Fruit fly (Drosophila melanogaster) whole organism, embryonic: ENCODE data around the gene CG15602.

Experiments
- B-H2 ChIP-seq: fragments of 200-800 bp; sonication (Bioruptor generic); optimal IDR thresholded peaks from 2 replicates; lab custom pipeline; 2018; ENCODE audit warnings: missing biosample characterization, mild to moderate bottlenecking, missing genetic modification characterization
- CG10209 ChIP-seq: fragments of 200-800 bp; sonication (Bioruptor generic); optimal IDR thresholded peaks from 3 replicates; lab custom pipeline; 2017; ENCODE audit warnings: missing biosample characterization, mild to moderate bottlenecking, missing genetic modification characterization, missing genetic modification reagents
- CG10267 ChIP-seq: fragments of 200-800 bp; sonication (Bioruptor generic); optimal IDR thresholded peaks from 2 replicates; lab custom pipeline; 2018; ENCODE audit warnings: missing biosample characterization, mild to moderate bottlenecking, missing genetic modification characterization, moderate library complexity
- CG10979 ChIP-seq: fragments of 200-800 bp; sonication (Bioruptor generic); optimal IDR thresholded peaks from 2 replicates; lab custom pipeline; 2018; ENCODE audit warnings: missing biosample characterization, mild to moderate bottlenecking, missing genetic modification characterization, moderate library complexity
- CG11398 ChIP-seq: fragments of 200-800 bp; sonication (Bioruptor generic); optimal IDR thresholded peaks from 2 replicates; lab custom pipeline; 2016; ENCODE audit warnings: missing biosample characterization, missing genetic modification characterization
- CG11723 ChIP-seq: fragments of 200-800 bp; sonication (Bioruptor generic); optimal IDR thresholded peaks from 2 replicates; lab custom pipeline; 2017; ENCODE audit warnings: missing biosample characterization, mild to moderate bottlenecking, missing genetic modification characterization
- CG15479 ChIP-seq: fragments of 200-800 bp; sonication (Bioruptor generic); optimal IDR thresholded peaks from 3 replicates; lab custom pipeline; 2019; ENCODE audit warnings: missing biosample characterization, mild to moderate bottlenecking, missing genetic modification characterization, moderate library complexity
- CG15601 ChIP-seq: fragments of 200-800 bp; sonication (Bioruptor generic); optimal IDR thresholded peaks from 3 replicates; lab custom pipeline; 2019; ENCODE audit warnings: missing biosample characterization, mild to moderate bottlenecking, missing genetic modification characterization, moderate library complexity
- CG16779 ChIP-seq: fragments of 200-800 bp; sonication (Bioruptor generic); IDR thresholded peaks from 2 replicates; pipeline ENCODE4 v1.3.6; 2022; ENCODE audit warnings: missing biosample characterization, missing genetic modification characterization
- CG16863 ChIP-seq: fragments of 200-800 bp; sonication (Bioruptor generic); optimal IDR thresholded peaks from 3 replicates; lab custom pipeline; 2016; ENCODE audit warnings: missing biosample characterization, missing genetic modification characterization
- CG18262 ChIP-seq: fragments of 200-800 bp; optimal IDR thresholded peaks from 3 replicates; lab custom pipeline; 2019; ENCODE audit warnings: missing biosample characterization, mild to moderate bottlenecking, missing genetic modification characterization, moderate library complexity
- CG18764 ChIP-seq: fragments of 200-800 bp; sonication (Bioruptor generic); optimal IDR thresholded peaks from 3 replicates; lab custom pipeline; 2016; ENCODE audit warnings: missing biosample characterization, missing genetic modification characterization
- CG3065 ChIP-seq: fragments of 200-800 bp; sonication (Bioruptor generic); optimal IDR thresholded peaks from 2 replicates; lab custom pipeline; 2016; ENCODE audit warnings: missing biosample characterization, missing genetic modification characterization
- CG31224 ChIP-seq: fragments of 200-800 bp; sonication (Bioruptor generic); IDR thresholded peaks from 2 replicates; pipeline ENCODE4 v1.3.6; 2022; ENCODE audit warnings: missing biosample characterization, missing genetic modification characterization
- CG31365 ChIP-seq: fragments of 200-800 bp; sonication (Bioruptor generic); optimal IDR thresholded peaks from 2 replicates; lab custom pipeline; 2018; ENCODE audit warnings: missing biosample characterization, mild to moderate bottlenecking, missing genetic modification characterization
- CG34376 ChIP-seq: fragments of 200-800 bp; sonication (Bioruptor generic); optimal IDR thresholded peaks from 2 replicates; lab custom pipeline; 2018; ENCODE audit warnings: missing biosample characterization, mild to moderate bottlenecking, missing genetic modification characterization
- CG5180 ChIP-seq: fragments of 200-800 bp; sonication (Bioruptor generic); optimal IDR thresholded peaks from 3 replicates; lab custom pipeline; 2017; ENCODE audit warnings: missing biosample characterization, missing genetic modification characterization, mild to moderate bottlenecking, moderate library complexity, missing genetic modification reagents
- CG6683 ChIP-seq: fragments of 200-800 bp; sonication (Bioruptor generic); optimal IDR thresholded peaks from 2 replicates; lab custom pipeline; 2017; ENCODE audit warnings: missing biosample characterization, mild to moderate bottlenecking, missing genetic modification characterization, missing genetic modification reagents
- CG7372 ChIP-seq: fragments of 200-800 bp; sonication (Bioruptor generic); IDR thresholded peaks from 2 replicates; pipeline ENCODE4 v1.3.6; 2022; ENCODE audit warnings: missing biosample characterization, missing genetic modification characterization
- CG8089 ChIP-seq: fragments of 200-800 bp; sonication (Bioruptor generic); optimal IDR thresholded peaks from 3 replicates; lab custom pipeline; 2016; ENCODE audit warnings: missing biosample characterization, missing genetic modification characterization
- D19A ChIP-seq: fragments of 200-800 bp; optimal IDR thresholded peaks from 3 replicates; lab custom pipeline; 2019; ENCODE audit warnings: missing biosample characterization, mild to moderate bottlenecking, missing genetic modification characterization, moderate library complexity
- Dek ChIP-seq: fragments of 200-800 bp; sonication (Bioruptor generic); optimal IDR thresholded peaks from 3 replicates; lab custom pipeline; 2019; ENCODE audit warnings: missing biosample characterization, mild to moderate bottlenecking, missing genetic modification characterization, moderate library complexity
- Eip74EF ChIP-seq, 2 experiments: fragments of 200-800 bp in 1 of 2; fragments of >200 bp in 1 of 2; sonication (Bioruptor generic) in 1 of 2; optimal IDR thresholded peaks; 2 replicates each; lab custom pipeline; 2017 to 2019; ENCODE audit warnings: missing biosample characterization in 2 of 2, missing genetic modification characterization in 2 of 2, mild to moderate bottlenecking in 1 of 2, moderate library complexity in 1 of 2
- Fer1 ChIP-seq: fragments of 200-800 bp; sonication (Bioruptor generic); optimal IDR thresholded peaks from 2 replicates; lab custom pipeline; 2017; ENCODE audit warnings: missing biosample characterization, mild to moderate bottlenecking, missing genetic modification characterization
- Fer3 ChIP-seq: fragments of 200-800 bp; sonication (Bioruptor generic); optimal IDR thresholded peaks from 2 replicates; lab custom pipeline; 2018; ENCODE audit warnings: missing biosample characterization, mild to moderate bottlenecking, missing genetic modification characterization, moderate library complexity
- Gug ChIP-seq: fragments of 200-800 bp; sonication (Bioruptor generic); IDR thresholded peaks from 4 replicates; pipeline ENCODE4 v1.3.6; 2022; ENCODE audit warnings: missing biosample characterization, missing genetic modification characterization
- Max ChIP-seq: fragments of 200-800 bp; sonication (Bioruptor generic); optimal IDR thresholded peaks from 2 replicates; lab custom pipeline; 2016; ENCODE audit warnings: missing biosample characterization, mild to moderate bottlenecking, missing genetic modification characterization
- Med ChIP-seq: fragments of 200-800 bp; sonication (Bioruptor generic); peaks from one replicate; lab custom pipeline; 2016; ENCODE audit warnings: missing biosample characterization, missing genetic modification characterization, mild to moderate bottlenecking, inconsistent platforms, moderate library complexity
- Opbp ChIP-seq: fragments of 200-800 bp; sonication (Bioruptor generic); IDR thresholded peaks from 3 replicates; pipeline ENCODE4 v1.3.6; 2022; ENCODE audit warnings: missing biosample characterization, missing genetic modification characterization; ENCODE audit not compliant: partially characterized antibody
- Pdp1 ChIP-seq, 2 experiments: fragments of 200-800 bp; sonication (Bioruptor generic); optimal IDR thresholded peaks; 3 replicates each; lab custom pipeline; 2016; ENCODE audit warnings: missing biosample characterization in 2 of 2, missing genetic modification characterization in 2 of 2, mild to moderate bottlenecking in 1 of 2, moderate library complexity in 1 of 2
- ato ChIP-seq: fragments of 200-800 bp; sonication (Bioruptor generic); IDR thresholded peaks from 2 replicates; pipeline ENCODE4 v1.3.6; 2022; ENCODE audit warnings: missing biosample characterization, missing genetic modification characterization; ENCODE audit not compliant: partially characterized antibody
- cg ChIP-seq: fragments of 200-800 bp; sonication (Bioruptor generic); optimal IDR thresholded peaks from 3 replicates; lab custom pipeline; 2019; ENCODE audit warnings: missing biosample characterization, mild to moderate bottlenecking, missing genetic modification characterization, moderate library complexity
- cwo ChIP-seq: fragments of 200-800 bp; sonication (Bioruptor generic); optimal IDR thresholded peaks from 3 replicates; lab custom pipeline; 2017; ENCODE audit warnings: missing biosample characterization, missing genetic modification characterization, mild to moderate bottlenecking, moderate library complexity, missing genetic modification reagents
- dmrt99B ChIP-seq: fragments of 200-800 bp; sonication (Bioruptor generic); optimal IDR thresholded peaks from 2 replicates; lab custom pipeline; 2018; ENCODE audit warnings: missing biosample characterization, mild to moderate bottlenecking, missing genetic modification characterization, moderate library complexity
- exex ChIP-seq: fragments of 200-800 bp; sonication (Bioruptor generic); optimal IDR thresholded peaks from 4 replicates; lab custom pipeline; 2018; ENCODE audit warnings: missing biosample characterization, mild to moderate bottlenecking, missing genetic modification characterization, moderate library complexity
- fd102C ChIP-seq: fragments of 200-800 bp; sonication (Bioruptor generic); optimal IDR thresholded peaks from 2 replicates; lab custom pipeline; 2018; ENCODE audit warnings: missing biosample characterization, mild to moderate bottlenecking, missing genetic modification characterization, moderate library complexity
- fu2 ChIP-seq: fragments of 200-800 bp; sonication (Bioruptor generic); optimal IDR thresholded peaks from 2 replicates; lab custom pipeline; 2016; ENCODE audit warnings: missing biosample characterization, missing genetic modification characterization
- grau ChIP-seq: fragments of 200-800 bp; optimal IDR thresholded peaks from 3 replicates; lab custom pipeline; 2019; ENCODE audit warnings: missing biosample characterization, mild to moderate bottlenecking, missing genetic modification characterization, moderate library complexity
- hbn ChIP-seq: fragments of 200-800 bp; sonication (Bioruptor generic); IDR thresholded peaks from 2 replicates; pipeline ENCODE4 v1.3.6; 2022; ENCODE audit warnings: missing biosample characterization, missing genetic modification characterization; ENCODE audit not compliant: partially characterized antibody
- knrl ChIP-seq: fragments of 200-800 bp; sonication (Bioruptor generic); IDR thresholded peaks from 3 replicates; pipeline ENCODE4 v1.3.6; 2022; ENCODE audit warnings: missing biosample characterization, missing genetic modification characterization; ENCODE audit not compliant: partially characterized antibody
- nerfin-1 ChIP-seq: fragments of 200-800 bp; sonication (Bioruptor generic); optimal IDR thresholded peaks from 3 replicates; lab custom pipeline; 2019; ENCODE audit warnings: missing biosample characterization, mild to moderate bottlenecking, missing genetic modification characterization, moderate library complexity
- peb ChIP-seq: fragments of 200-800 bp; sonication (Bioruptor generic); IDR thresholded peaks from 2 replicates; pipeline ENCODE4 v1.3.6; 2022; ENCODE audit warnings: missing biosample characterization, missing genetic modification characterization
- sens ChIP-seq: fragments of 200-800 bp; sonication (Bioruptor generic); peaks from one replicate; lab custom pipeline; 2016; ENCODE audit warnings: missing biosample characterization, missing genetic modification characterization
- sug ChIP-seq: fragments of 200-800 bp; optimal IDR thresholded peaks from 2 replicates; lab custom pipeline; 2019; ENCODE audit warnings: missing biosample characterization, mild to moderate bottlenecking, missing genetic modification characterization, moderate library complexity

CG15602 gene

dm6 chrX:15756018-15756417, 43.2 kb upstream of the CG15602 start, which contains the start of gene CG8260 (continued):
- no peak for TF ChIP-seq ato
- TF ChIP-seq fu2 (GFP tag; lab: Kevin White, UChicago) = no peak
- TF ChIP-seq CG18764 (GFP tag; lab: Kevin White, UChicago) = no peak
- no peak for TF ChIP-seq CG10209 (GFP tag; lab: Kevin White, UChicago)
- TF ChIP-seq Eip74EF (GFP tag; optimal IDR thresholded peaks at IDR 0.05; lab: Kevin White, UChicago) = no peak

- no peak for TF ChIP-seq fd102C (GFP tag; lab: Kevin White, UChicago)
- TF ChIP-seq exex (tag; lab: Kevin White, UChicago) = peak; percentile 70
- peak; percentile 9 for TF ChIP-seq cg (GFP tag; lab: Kevin White, UChicago)
- TF ChIP-seq CG15601 (tag; lab: Kevin White, UChicago) = no peak
- peak; percentile 19 for TF ChIP-seq sug
- peak; percentile 60 for TF ChIP-seq grau (tag; lab: Kevin White, UChicago)
- TF ChIP-seq Dek = no peak
- TF ChIP-seq cwo = no peak
- peak; percentile 17 for TF ChIP-seq CG15479 (GFP tag; lab: Kevin White, UChicago)
- peak in 1 of 2 experiments; percentile 54 for TF ChIP-seq Pdp1 (GFP tag; optimal IDR thresholded peaks at IDR 0.05; lab: Kevin White, UChicago)
- TF ChIP-seq Med (GFP tag; lab: Kevin White, UChicago) = peak; percentile 58
- TF ChIP-seq CG34376 (GFP tag; lab: Kevin White, UChicago) = peak; percentile 30
- peak; percentile 0 for TF ChIP-seq B-H2 (GFP tag; lab: Kevin White, UChicago)
These were observed 40.5 kb upstream of the CG15602 start for dm6 chrX:15758692-15759240.

- no peak for TF ChIP-seq knrl
- TF ChIP-seq CG3065 = no peak
- peak; percentile 39 for TF ChIP-seq sens (GFP tag; lab: Kevin White, UChicago)
- TF ChIP-seq CG11398 (GFP tag; lab: Kevin White, UChicago) = no peak
- no peak for TF ChIP-seq CG31365
- TF ChIP-seq cg (GFP tag; lab: Kevin White, UChicago) = peak; percentile 68
- TF ChIP-seq CG10979 = no peak
- TF ChIP-seq Gug (GFP tag; lab: Robert Waterston, UW) = no peak
- TF ChIP-seq hbn (GFP tag; lab: Robert Waterston, UW) = no peak
- TF ChIP-seq Fer3 (tag; lab: Kevin White, UChicago) = no peak
- no peak for TF ChIP-seq CG11723 (GFP tag; lab: Kevin White, UChicago)
- TF ChIP-seq Opbp (GFP tag; lab: Robert Waterston, UW) = no peak
- TF ChIP-seq CG16779 (GFP tag; lab: Robert Waterston, UW) = no peak
- peak; percentile 66 for TF ChIP-seq CG10267 (tag; lab: Kevin White, UChicago)
- TF ChIP-seq CG8089 (GFP tag; lab: Kevin White, UChicago) = no peak
- peak; percentile 35 for TF ChIP-seq Med (GFP tag; lab: Kevin White, UChicago)
- TF ChIP-seq CG5180 (GFP tag; lab: Kevin White, UChicago) = no peak
- no peak for TF ChIP-seq Pdp1 (GFP tag; optimal IDR thresholded peaks at IDR 0.05; lab: Kevin White, UChicago)
- no peak for TF ChIP-seq CG7372
- no peak for TF ChIP-seq peb
- no peak for TF ChIP-seq CG31224 (GFP tag; lab: Robert Waterston, UW)
- no peak for TF ChIP-seq CG18262 (tag; lab: Kevin White, UChicago)
- no peak for TF ChIP-seq fu2 (GFP tag; lab: Kevin White, UChicago)
- TF ChIP-seq Max = no peak
- TF ChIP-seq Fer1 (GFP tag; lab: Kevin White, UChicago) = no peak
- TF ChIP-seq CG16863 (GFP tag; lab: Kevin White, UChicago) = no peak
- TF ChIP-seq dmrt99B (tag; lab: Kevin White, UChicago) = no peak
- TF ChIP-seq nerfin-1 = peak; percentile 59
- TF ChIP-seq CG6683 (GFP tag; lab: Kevin White, UChicago) = no peak
- TF ChIP-seq D19A (tag; lab: Kevin White, UChicago) = no peak
These were observed 39.3 kb upstream of the CG15602 start for dm6 chrX:15759752-15760446.
